Fruit fly (Drosophila melanogaster) S2 (cell line): Measurements from ENCODE around the gene Sb.

Experiments
- CG8478 ChIP-seq: fragments of >200 bp; optimal IDR thresholded peaks from 2 replicates; lab custom pipeline; 2018
- CTCF ChIP-seq, 2 experiments: fragments of >200 bp; optimal IDR thresholded peaks; 2 replicates each; lab custom pipeline; 2018

- TF ChIP-seq CG8478 (lab: Kevin White, UChicago) (no peak), CTCF (optimal IDR thresholded peaks at IDR 0.05; lab: Kevin White, UChicago) (no peak)
Measured at dm6 chr3R:16176526-16176925, 60.6 kb downstream of the Sb start.
